Worm (Caenorhabditis elegans) whole organism, L2 larva: ENCODE data around the gene F55A11.1.

ENCODE experiments used
- C34F6.9 ChIP-seq: fragments of 150-350 bp; optimal IDR thresholded peaks from 2 replicates; lab custom pipeline; 2014; ENCODE audit warnings: missing biosample characterization, missing genetic modification characterization
- F13H6.1 ChIP-seq: sonication (generic microtip); optimal IDR thresholded peaks from 2 replicates; lab custom pipeline; 2016; ENCODE audit warnings: missing genetic modification characterization, missing compliant biosample characterization
- Y55F3AM.14 ChIP-seq: fragments of 200-800 bp; sonication (Bioruptor generic); optimal IDR thresholded peaks from 2 replicates; lab custom pipeline; 2018; ENCODE audit warnings: mild to moderate bottlenecking, missing genetic modification characterization, missing compliant biosample characterization
- ZK546.5 ChIP-seq: sonication (generic microtip); optimal IDR thresholded peaks from 2 replicates; lab custom pipeline; 2017; ENCODE audit warnings: missing biosample characterization, missing genetic modification characterization
- alr-1 ChIP-seq: fragments of 150-350 bp; optimal IDR thresholded peaks from 2 replicates; lab custom pipeline; 2014; ENCODE audit warnings: missing biosample characterization, missing genetic modification characterization
- ama-1 ChIP-seq: fragments of 150-350 bp; optimal IDR thresholded peaks from 2 replicates; lab custom pipeline; 2018; ENCODE audit warnings: inconsistent platforms
- blmp-1 ChIP-seq: sonication (generic microtip); optimal IDR thresholded peaks from 2 replicates; lab custom pipeline; 2017; ENCODE audit warnings: missing genetic modification characterization, mild to moderate bottlenecking, missing compliant biosample characterization, antibody characterized with exemption, moderate library complexity; ENCODE audit not compliant: insufficient read depth
- ceh-16 ChIP-seq: fragments of 150-350 bp; optimal IDR thresholded peaks from 2 replicates; lab custom pipeline; 2014; ENCODE audit warnings: missing biosample characterization, missing genetic modification characterization
- ceh-82 ChIP-seq: fragments of 150-350 bp; optimal IDR thresholded peaks from 2 replicates; lab custom pipeline; 2014; ENCODE audit warnings: missing biosample characterization, missing genetic modification characterization
- crh-2 ChIP-seq: sonication (generic microtip); optimal IDR thresholded peaks from 2 replicates; lab custom pipeline; 2017; ENCODE audit warnings: missing biosample characterization, missing genetic modification characterization
- dmd-4 ChIP-seq: sonication (generic microtip); optimal IDR thresholded peaks from 2 replicates; lab custom pipeline; 2017; ENCODE audit warnings: missing biosample characterization, missing genetic modification characterization
- elt-1 ChIP-seq: fragments of 150-350 bp; optimal IDR thresholded peaks from 2 replicates; lab custom pipeline; 2014; ENCODE audit warnings: missing biosample characterization, missing genetic modification characterization
- elt-3 ChIP-seq: sonication (generic microtip); optimal IDR thresholded peaks from 2 replicates; lab custom pipeline; 2017; ENCODE audit warnings: missing biosample characterization, missing genetic modification characterization
- fos-1 ChIP-seq: fragments of 150-350 bp; optimal IDR thresholded peaks from 2 replicates; lab custom pipeline; 2014; ENCODE audit warnings: missing biosample characterization, missing genetic modification characterization
- gmeb-1 ChIP-seq: fragments of 150-350 bp; optimal IDR thresholded peaks from 2 replicates; lab custom pipeline; 2014; ENCODE audit warnings: missing biosample characterization, missing genetic modification characterization
- lin-13 ChIP-seq: fragments of 150-350 bp; optimal IDR thresholded peaks from 2 replicates; lab custom pipeline; 2014; ENCODE audit warnings: missing biosample characterization, missing genetic modification reagents, missing genetic modification characterization
- lsy-2 ChIP-seq, 2 experiments: fragments of 150-350 bp in 1 of 2; sonication (generic microtip) in 1 of 2; optimal IDR thresholded peaks; 2 replicates each; lab custom pipeline; 2014 to 2017; ENCODE audit warnings: missing biosample characterization in 2 of 2, missing genetic modification characterization in 2 of 2
- nhr-129 ChIP-seq: fragments of 150-350 bp; optimal IDR thresholded peaks from 2 replicates; lab custom pipeline; 2014; ENCODE audit warnings: missing biosample characterization, missing genetic modification characterization
- nhr-21 ChIP-seq: fragments of 150-350 bp; optimal IDR thresholded peaks from 2 replicates; lab custom pipeline; 2014; ENCODE audit warnings: missing biosample characterization, missing genetic modification characterization
- nhr-237 ChIP-seq: fragments of 150-350 bp; optimal IDR thresholded peaks from 2 replicates; lab custom pipeline; 2014; ENCODE audit warnings: missing biosample characterization, missing genetic modification characterization
- nhr-25 ChIP-seq: fragments of 150-350 bp; sonication (generic microtip); optimal IDR thresholded peaks from 3 replicates; lab custom pipeline; 2014; ENCODE audit warnings: missing biosample characterization, missing genetic modification characterization
- nhr-6 ChIP-seq: fragments of 150-350 bp; optimal IDR thresholded peaks from 2 replicates; lab custom pipeline; 2014; ENCODE audit warnings: missing biosample characterization, missing genetic modification characterization
- sma-3 ChIP-seq: sonication (generic microtip); optimal IDR thresholded peaks from 2 replicates; lab custom pipeline; 2016; ENCODE audit warnings: missing genetic modification reagents, missing genetic modification characterization, missing compliant biosample characterization
- sma-9 ChIP-seq, 2 experiments: fragments of 150-350 bp in 1 of 2; sonication (generic microtip) in 1 of 2; optimal IDR thresholded peaks; 2 replicates each; lab custom pipeline; 2014 to 2016; ENCODE audit warnings: missing genetic modification characterization in 2 of 2, mild to moderate bottlenecking in 1 of 2, missing biosample characterization in 1 of 2, missing compliant biosample characterization in 1 of 2, missing genetic modification reagents in 1 of 2, moderate library complexity in 1 of 2
- unc-39 ChIP-seq: fragments of 150-350 bp; optimal IDR thresholded peaks from 2 replicates; lab custom pipeline; 2014; ENCODE audit warnings: missing biosample characterization, missing genetic modification characterization
- unc-55 ChIP-seq: fragments of 150-350 bp; sonication (generic microtip); optimal IDR thresholded peaks from 3 replicates; lab custom pipeline; 2014; ENCODE audit warnings: missing biosample characterization, missing genetic modification reagents, missing genetic modification characterization
- unc-62 ChIP-seq: fragments of 150-350 bp; optimal IDR thresholded peaks from 2 replicates; lab custom pipeline; 2014; ENCODE audit warnings: missing biosample characterization, missing genetic modification reagents, missing genetic modification characterization
- zag-1 ChIP-seq: fragments of 150-350 bp; optimal IDR thresholded peaks from 2 replicates; lab custom pipeline; 2014; ENCODE audit warnings: missing biosample characterization, missing genetic modification characterization

The F55A11.1 gene

DNA sequence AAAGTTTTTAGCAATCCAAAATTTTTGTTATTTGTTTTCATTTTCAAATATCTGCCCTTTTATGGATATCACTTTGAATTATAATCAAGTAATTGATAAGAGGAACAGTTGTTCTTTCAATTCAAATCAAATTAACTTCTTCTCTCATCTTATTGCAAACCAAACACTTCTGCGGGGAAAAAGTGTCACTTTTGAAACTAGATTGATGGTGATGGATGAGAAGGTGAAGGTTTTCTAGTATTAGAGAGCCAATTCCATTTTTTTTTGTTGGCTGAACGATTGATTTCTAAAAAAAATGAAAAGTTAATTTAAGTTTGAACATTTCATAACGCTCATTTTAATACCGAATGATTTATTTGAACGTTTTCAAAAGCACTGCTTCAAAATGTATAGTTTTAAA is 15.6 kb upstream of the F55A11.1 start:
- TF ChIP-seq unc-55 (no peak), unc-62 (GFP tag; lab: Kevin White, UChicago) (peak; percentile 45), nhr-25 (tag; lab: Kevin White, UChicago) (peak; percentile 21), fos-1 (tag; lab: Kevin White, UChicago) (no peak), dmd-4 (tag; lab: Kevin White, UChicago) (no peak), crh-2 (tag; lab: Kevin White, UChicago) (peak; percentile 20), unc-39 (tag; lab: Kevin White, UChicago) (no peak), C34F6.9 (peak; percentile 46), alr-1 (tag; lab: Kevin White, UChicago) (no peak), sma-9 (GFP tag; optimal IDR thresholded peaks at IDR 0.05; lab: Kevin White, UChicago) (peak; percentile 40), sma-9 (tag; optimal IDR thresholded peaks at IDR 0.05; lab: Kevin White, UChicago) (no peak)

DNA sequence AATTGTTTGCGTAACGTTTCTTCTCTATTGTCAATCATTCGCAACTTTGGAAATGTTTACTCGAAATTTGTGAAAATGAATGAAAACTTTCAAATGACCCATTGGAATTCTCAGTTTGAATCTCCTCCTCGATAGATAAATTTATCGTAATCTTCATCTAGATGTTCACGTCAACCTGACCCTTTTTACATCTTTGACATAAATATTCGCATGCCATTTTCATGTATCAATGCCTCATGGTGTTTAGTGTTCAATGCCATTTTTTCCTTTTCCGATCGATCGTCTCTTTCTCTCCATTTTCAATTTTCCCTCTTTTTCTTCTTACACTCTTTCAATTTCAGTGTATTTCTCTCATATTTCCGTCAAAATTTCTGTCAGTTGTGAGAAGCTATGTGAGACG is 15.1 kb upstream of the F55A11.1 start:
- TF ChIP-seq nhr-237 (tag; lab: Kevin White, UChicago) (no peak), elt-1 (tag; lab: Kevin White, UChicago) (peak; percentile 57), nhr-25 (tag; lab: Kevin White, UChicago) (peak; percentile 13), zag-1 (tag; lab: Kevin White, UChicago) (no peak), lsy-2 (tag; optimal IDR thresholded peaks at IDR 0.05; lab: Kevin White, UChicago) (no peak), ceh-16 (tag; lab: Kevin White, UChicago) (peak; percentile 68), sma-9 (GFP tag; optimal IDR thresholded peaks at IDR 0.05; lab: Kevin White, UChicago) (peak; percentile 21), sma-9 (tag; optimal IDR thresholded peaks at IDR 0.05; lab: Kevin White, UChicago) (no peak)

DNA sequence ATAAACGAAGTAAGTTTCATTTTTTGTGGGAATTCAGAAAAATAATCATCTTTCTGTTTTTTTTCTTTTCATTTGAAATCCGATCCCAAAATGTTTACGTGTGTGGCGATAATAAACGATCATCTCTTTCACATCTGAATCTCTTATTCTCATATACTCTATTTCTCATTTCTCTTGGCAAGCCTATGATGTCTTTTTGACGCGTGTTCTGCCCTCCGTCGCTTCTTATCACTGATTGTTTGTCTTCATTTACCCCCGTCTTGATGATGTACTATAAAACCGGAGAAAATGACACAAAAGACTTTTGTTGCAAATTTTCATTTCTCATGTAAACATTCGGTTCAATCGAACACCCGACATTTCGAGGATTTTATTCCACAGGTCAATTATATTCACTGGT is 13.7 kb upstream of the F55A11.1 start:
- peak; percentile 18 for TF ChIP-seq nhr-129
- TF ChIP-seq lsy-2 (tag; optimal IDR thresholded peaks at IDR 0.05; lab: Kevin White, UChicago) = peak in 1 of 2 experiments; percentile 45
- TF ChIP-seq sma-3 (GFP tag; lab: Kevin White, UChicago) = peak; percentile 11
- no peak for TF ChIP-seq zag-1 (tag; lab: Kevin White, UChicago)
- no peak for TF ChIP-seq ceh-82 (tag; lab: Kevin White, UChicago)
- peak; percentile 27 for TF ChIP-seq F13H6.1 (tag; lab: Kevin White, UChicago)
- TF ChIP-seq blmp-1 = peak; percentile 15
- peak; percentile 25 for TF ChIP-seq nhr-25 (tag; lab: Kevin White, UChicago)
- peak; percentile 74 for TF ChIP-seq sma-9 (GFP tag; optimal IDR thresholded peaks at IDR 0.05; lab: Kevin White, UChicago)
- no peak for TF ChIP-seq sma-9 (tag; optimal IDR thresholded peaks at IDR 0.05; lab: Kevin White, UChicago)
- TF ChIP-seq elt-3 (tag; lab: Kevin White, UChicago) = no peak
- no peak for TF ChIP-seq ZK546.5
- no peak for TF ChIP-seq unc-39 (tag; lab: Kevin White, UChicago)
- TF ChIP-seq nhr-21 (tag; lab: Kevin White, UChicago) = peak; percentile 11
- TF ChIP-seq gmeb-1 (tag; lab: Kevin White, UChicago) = peak; percentile 27
- peak; percentile 81 for TF ChIP-seq fos-1 (tag; lab: Kevin White, UChicago)
- peak; percentile 58 for TF ChIP-seq crh-2 (tag; lab: Kevin White, UChicago)

DNA sequence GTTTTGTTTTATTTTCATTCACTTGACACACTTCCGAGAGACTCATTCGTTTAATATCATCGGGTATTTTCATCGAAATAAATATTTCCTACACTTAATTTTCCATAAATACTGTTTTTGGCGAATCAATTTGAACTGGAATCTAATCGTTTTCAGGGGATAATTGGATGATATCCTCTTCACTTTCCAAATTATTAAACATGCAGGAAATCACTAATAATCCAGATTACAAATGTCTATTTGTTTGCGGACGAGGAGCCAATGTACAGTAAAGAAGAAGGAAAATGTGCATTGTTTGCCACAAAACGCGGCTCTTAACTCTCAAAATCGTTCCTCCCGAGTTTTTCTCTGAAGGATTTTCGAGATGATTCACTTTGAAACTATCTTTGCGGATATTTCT is 12.4 kb upstream of the F55A11.1 start, which contains the start of gene F55A11.6:
Gene F55A11.6, plus strand, starts transcription at position 301 of the 400 bp plus-strand sequence.
- TF ChIP-seq lsy-2 (tag; optimal IDR thresholded peaks at IDR 0.05; lab: Kevin White, UChicago) = no peak

DNA sequence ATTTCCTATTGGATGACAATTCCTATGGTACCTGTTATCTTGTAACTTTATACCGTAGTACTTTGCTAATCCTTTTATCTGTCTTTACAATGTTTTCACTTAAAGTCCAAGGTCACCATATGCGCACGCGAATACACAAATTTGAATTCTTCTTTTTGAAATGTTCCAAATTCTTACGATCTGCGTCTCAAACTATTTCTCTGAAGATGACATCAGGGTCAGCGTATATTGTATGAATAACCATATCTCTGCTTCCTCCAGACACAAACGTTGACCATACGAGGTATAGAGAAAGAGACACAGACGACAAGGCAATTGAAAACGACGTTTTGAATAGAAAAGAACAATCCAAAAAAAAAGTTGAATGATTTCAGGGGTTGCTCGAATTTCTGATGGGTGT is 9.7 kb upstream of the F55A11.1 start:
- no peak for TF ChIP-seq ama-1 (lab: Kevin White, UChicago)
- no peak for TF ChIP-seq unc-55
- no peak for TF ChIP-seq lsy-2 (tag; optimal IDR thresholded peaks at IDR 0.05; lab: Kevin White, UChicago)
- TF ChIP-seq ceh-16 (tag; lab: Kevin White, UChicago) = peak; percentile 27
- peak; percentile 39 for TF ChIP-seq nhr-25 (tag; lab: Kevin White, UChicago)
- TF ChIP-seq fos-1 (tag; lab: Kevin White, UChicago) = peak; percentile 62

DNA sequence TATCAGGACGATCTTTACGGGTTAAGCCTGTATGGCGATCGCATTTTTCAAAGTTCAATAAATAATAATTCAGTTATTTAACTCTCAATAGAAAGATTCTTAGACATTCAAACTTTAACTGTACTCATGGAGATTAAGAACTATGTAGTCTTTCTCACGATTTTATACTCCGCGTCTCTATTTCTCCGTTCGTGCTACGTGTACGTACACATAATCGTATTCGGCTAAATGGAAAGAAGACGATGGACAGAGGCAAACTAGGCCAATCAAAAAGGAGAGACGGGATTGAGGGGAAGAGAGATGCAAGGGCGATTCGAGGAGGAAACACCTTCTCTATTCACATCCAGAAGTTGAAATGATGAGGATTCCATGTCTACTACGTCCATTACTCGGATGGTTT is 9.2 kb upstream of the F55A11.1 start, which contains the start of gene bus-18:
Gene bus-18, plus strand, starts transcription at position 301 of the 400 bp plus-strand sequence.
- TF ChIP-seq nhr-6 (tag; lab: Kevin White, UChicago) (no peak), lin-13 (no peak), alr-1 (tag; lab: Kevin White, UChicago) (no peak), Y55F3AM.14 (GFP tag; lab: Kevin White, UChicago) (no peak), ceh-16 (tag; lab: Kevin White, UChicago) (no peak)
